Worm (Caenorhabditis elegans) whole organism, L3 larva: ENCODE data around the gene R04B5.6.

Source experiments
- R02D3.7 ChIP-seq: fragments of 150-350 bp; optimal IDR thresholded peaks from 2 replicates; lab custom pipeline; 2014; ENCODE audit warnings: missing biosample characterization, missing genetic modification characterization
- ZK546.5 ChIP-seq: sonication (generic microtip); optimal IDR thresholded peaks from 2 replicates; lab custom pipeline; 2017; ENCODE audit warnings: missing biosample characterization, missing genetic modification characterization
- ama-1 ChIP-seq: fragments of 150-350 bp; optimal IDR thresholded peaks from 2 replicates; lab custom pipeline; 2018
- ceh-9 ChIP-seq: sonication (generic microtip); optimal IDR thresholded peaks from 2 replicates; lab custom pipeline; 2018; ENCODE audit warnings: missing biosample characterization, missing genetic modification characterization
- egl-27 ChIP-seq: sonication (generic microtip); optimal IDR thresholded peaks from 4 replicates; lab custom pipeline; 2017; ENCODE audit warnings: missing biosample characterization, missing genetic modification reagents, missing genetic modification characterization
- egl-5 ChIP-seq: fragments of 150-350 bp; optimal IDR thresholded peaks from 2 replicates; lab custom pipeline; 2017; ENCODE audit warnings: missing biosample characterization, missing genetic modification reagents, missing genetic modification characterization, inconsistent platforms
- elt-1 ChIP-seq: fragments of 150-350 bp; optimal IDR thresholded peaks from 2 replicates; lab custom pipeline; 2014; ENCODE audit warnings: missing biosample characterization, missing genetic modification characterization
- elt-2 ChIP-seq: sonication (generic microtip); optimal IDR thresholded peaks from 2 replicates; lab custom pipeline; 2016; ENCODE audit warnings: missing genetic modification reagents, mild to moderate bottlenecking, missing genetic modification characterization, missing compliant biosample characterization
- elt-3 ChIP-seq, 3 experiments: fragments of 150-350 bp in 1 of 3; sonication (generic microtip) in 2 of 3; optimal IDR thresholded peaks; 2 replicates in 2 of 3; 4 replicates in 1 of 3; lab custom pipeline; 2014 to 2017; ENCODE audit warnings: missing biosample characterization in 3 of 3, missing genetic modification characterization in 3 of 3
- eor-1 ChIP-seq, 2 experiments: fragments of 150-350 bp; optimal IDR thresholded peaks; 2 replicates each; lab custom pipeline; 2014 to 2018; ENCODE audit warnings: missing biosample characterization in 2 of 2, missing genetic modification characterization in 2 of 2
- fkh-10 ChIP-seq: sonication (generic microtip); optimal IDR thresholded peaks from 2 replicates; lab custom pipeline; 2017; ENCODE audit warnings: missing biosample characterization, missing genetic modification reagents, missing genetic modification characterization
- jun-1 ChIP-seq: fragments of 150-350 bp; optimal IDR thresholded peaks from 2 replicates; lab custom pipeline; 2014; ENCODE audit warnings: missing biosample characterization, missing genetic modification reagents, missing genetic modification characterization
- lin-39 ChIP-seq: fragments of 150-350 bp; optimal IDR thresholded peaks from 2 replicates; lab custom pipeline; 2018; ENCODE audit warnings: missing biosample characterization, missing genetic modification reagents, missing genetic modification characterization
- lsy-12 ChIP-seq: sonication (generic microtip); optimal IDR thresholded peaks from 2 replicates; lab custom pipeline; 2016; ENCODE audit warnings: mild to moderate bottlenecking, missing genetic modification characterization, missing compliant biosample characterization
- mdl-1 ChIP-seq: fragments of 150-350 bp; optimal IDR thresholded peaks from 2 replicates; lab custom pipeline; 2014; ENCODE audit warnings: missing biosample characterization, missing genetic modification characterization
- mml-1 ChIP-seq: fragments of 150-350 bp; sonication (generic microtip); optimal IDR thresholded peaks from 3 replicates; lab custom pipeline; 2014; ENCODE audit warnings: missing biosample characterization, missing genetic modification characterization
- nhr-11 ChIP-seq: fragments of 150-350 bp; optimal IDR thresholded peaks from 2 replicates; lab custom pipeline; 2014; ENCODE audit warnings: missing biosample characterization, missing genetic modification characterization
- nhr-23 ChIP-seq: fragments of 150-350 bp; optimal IDR thresholded peaks from 2 replicates; lab custom pipeline; 2014; ENCODE audit warnings: missing biosample characterization, missing genetic modification reagents, missing genetic modification characterization
- nhr-237 ChIP-seq: fragments of 150-350 bp; optimal IDR thresholded peaks from 2 replicates; lab custom pipeline; 2014; ENCODE audit warnings: missing biosample characterization, missing genetic modification characterization
- nhr-25 ChIP-seq: sonication (generic microtip); optimal IDR thresholded peaks from 2 replicates; lab custom pipeline; 2017; ENCODE audit warnings: missing biosample characterization, missing genetic modification characterization
- nhr-67 ChIP-seq: fragments of 150-350 bp; optimal IDR thresholded peaks from 2 replicates; lab custom pipeline; 2014; ENCODE audit warnings: missing biosample characterization, missing genetic modification characterization
- pha-4 ChIP-seq: fragments of 150-350 bp; optimal IDR thresholded peaks from 2 replicates; lab custom pipeline; 2014; ENCODE audit warnings: missing biosample characterization, missing genetic modification reagents, missing genetic modification characterization
- pqm-1 ChIP-seq: fragments of 150-350 bp; optimal IDR thresholded peaks from 2 replicates; lab custom pipeline; 2017; ENCODE audit warnings: missing biosample characterization, missing genetic modification characterization, inconsistent platforms
- snpc-4 ChIP-seq: fragments of 150-350 bp; optimal IDR thresholded peaks from 2 replicates; lab custom pipeline; 2014; ENCODE audit warnings: missing biosample characterization, missing genetic modification characterization
- unc-39 ChIP-seq: sonication (generic microtip); optimal IDR thresholded peaks from 4 replicates; lab custom pipeline; 2017; ENCODE audit warnings: missing biosample characterization, missing genetic modification characterization
- ztf-11 ChIP-seq: fragments of 150-350 bp; optimal IDR thresholded peaks from 2 replicates; lab custom pipeline; 2014; ENCODE audit warnings: missing biosample characterization, missing genetic modification characterization
- ztf-4 ChIP-seq: fragments of 150-350 bp; optimal IDR thresholded peaks from 2 replicates; lab custom pipeline; 2014; ENCODE audit warnings: missing biosample characterization, missing genetic modification characterization

Gene R04B5.6

ce11 chrV:10107309-10107708, 22.3 kb downstream of the R04B5.6 start, which contains the start of gene C08B6.11:
Gene C08B6.11, plus strand, starts transcription at chrV:10107609.
- TF ChIP-seq nhr-237 (tag; lab: Kevin White, UChicago) = no peak
- no peak for TF ChIP-seq nhr-11 (tag; lab: Kevin White, UChicago)

ce11 chrV:10111129-10111528, 26.2 kb downstream of the R04B5.6 start:
- TF ChIP-seq egl-5 (tag; lab: Kevin White, UChicago) = no peak
- TF ChIP-seq R02D3.7 = no peak
- TF ChIP-seq pqm-1 = peak; percentile 5
- TF ChIP-seq elt-2 (tag; lab: Kevin White, UChicago) = peak; percentile 42
- TF ChIP-seq pha-4 = peak; percentile 63

- TF ChIP-seq lin-39 = no peak
- no peak for TF ChIP-seq unc-39 (tag; lab: Kevin White, UChicago)
- no peak for TF ChIP-seq R02D3.7
- no peak for TF ChIP-seq ceh-9 (tag; lab: Kevin White, UChicago)
- TF ChIP-seq, all 47 proteins: peak for 0
These were observed 27.2 kb downstream of the R04B5.6 start, which contains the start of gene C08B6.3 for ce11 chrV:10112187-10112586. Gene C08B6.3, minus strand, starts transcription at chrV:10112287.

ce11 chrV:10114329-10114728, 29.4 kb downstream of the R04B5.6 start, which contains the start of gene cht-5:
Gene cht-5, plus strand, starts transcription at chrV:10114629.
- TF ChIP-seq pqm-1 = no peak
- TF ChIP-seq nhr-23 = no peak
- no peak for TF ChIP-seq ztf-4 (tag; lab: Kevin White, UChicago)
- no peak for TF ChIP-seq unc-39 (tag; lab: Kevin White, UChicago)
- TF ChIP-seq ZK546.5 (tag; lab: Kevin White, UChicago) = no peak
- TF ChIP-seq elt-1 (tag; lab: Kevin White, UChicago) = no peak
- no peak for TF ChIP-seq ceh-9 (tag; lab: Kevin White, UChicago)
- TF ChIP-seq nhr-67 = no peak
- TF ChIP-seq egl-27 (tag; lab: Kevin White, UChicago) = no peak
- TF ChIP-seq fkh-10 (GFP tag; lab: Kevin White, UChicago) = no peak
- no peak for TF ChIP-seq nhr-25 (tag; lab: Kevin White, UChicago)
- TF ChIP-seq, all 47 proteins: peak for 0

ce11 chrV:10117465-10117864, 32.5 kb downstream of the R04B5.6 start, which contains the start of gene C08B6.5:
Gene C08B6.5, plus strand, starts transcription at chrV:10117765.
- no peak for TF ChIP-seq snpc-4 (tag; lab: Kevin White, UChicago)
- TF ChIP-seq nhr-67 = no peak

ce11 chrV:10120898-10121297, 35.9 kb downstream of the R04B5.6 start, which contains the start of gene srxa-18:
Gene srxa-18, minus strand, starts transcription at chrV:10120997.
- TF ChIP-seq ZK546.5 (tag; lab: Kevin White, UChicago) = no peak
- no peak for TF ChIP-seq fkh-10 (GFP tag; lab: Kevin White, UChicago)
- TF ChIP-seq nhr-23 = no peak
- TF ChIP-seq nhr-237 (tag; lab: Kevin White, UChicago) = no peak
- no peak for TF ChIP-seq ztf-11 (tag; lab: Kevin White, UChicago)
- no peak for TF ChIP-seq elt-2 (tag; lab: Kevin White, UChicago)
- TF ChIP-seq lsy-12 (tag; lab: Kevin White, UChicago) = no peak

- no peak for TF ChIP-seq elt-2 (tag; lab: Kevin White, UChicago)
- TF ChIP-seq, all 47 proteins: peak for 0
These were observed 37.7 kb downstream of the R04B5.6 start, which contains the start of gene srxa-19 for ce11 chrV:10122670-10123069. Gene srxa-19, minus strand, starts transcription at chrV:10122770.

ce11 chrV:10123324-10123723, 38.4 kb downstream of the R04B5.6 start, which contains the start of gene C08B6.6:
Gene C08B6.6, plus strand, starts transcription at chrV:10123624.
- TF ChIP-seq mdl-1 (tag; lab: Kevin White, UChicago) (no peak), elt-3 (tag; optimal IDR thresholded peaks at IDR 0.05; lab: Kevin White, UChicago) (no peak), jun-1 (tag; lab: Kevin White, UChicago) (no peak), elt-2 (tag; lab: Kevin White, UChicago) (no peak), pha-4 (no peak), mml-1 (tag; lab: Kevin White, UChicago) (no peak), eor-1 (tag; optimal IDR thresholded peaks at IDR 0.05; lab: Kevin White, UChicago) (no peak), fkh-10 (GFP tag; lab: Kevin White, UChicago) (no peak), ama-1 (no peak), ztf-4 (tag; lab: Kevin White, UChicago) (no peak)
